Worm (Caenorhabditis elegans) whole organism, early embryonic: ENCODE results near the gene fask-1.

Source experiments
- F13C5.2 ChIP-seq: sonication (generic microtip); optimal IDR thresholded peaks from 2 replicates; lab custom pipeline; 2017; ENCODE audit warnings: mild to moderate bottlenecking, missing genetic modification characterization, inconsistent platforms, missing compliant biosample characterization
- aly-1 ChIP-seq: sonication (generic microtip); optimal IDR thresholded peaks from 2 replicates; lab custom pipeline; 2016; ENCODE audit warnings: missing genetic modification characterization, missing compliant biosample characterization
- ama-1 ChIP-seq: fragments of 150-350 bp; optimal IDR thresholded peaks from 2 replicates; lab custom pipeline; 2014
- hmg-4 ChIP-seq: fragments of 200-800 bp; sonication (Bioruptor generic); optimal IDR thresholded peaks from 2 replicates; lab custom pipeline; 2018; ENCODE audit warnings: mild to moderate bottlenecking, missing genetic modification characterization, missing compliant biosample characterization
- hnd-1 ChIP-seq: sonication (generic microtip); optimal IDR thresholded peaks from 2 replicates; lab custom pipeline; 2016; ENCODE audit warnings: missing genetic modification characterization, missing compliant biosample characterization
- sea-1 ChIP-seq: fragments of 200-800 bp; sonication (Bioruptor generic); conservative IDR thresholded peaks from 2 replicates; pipeline ENCODE4 v1.3.6; 2022; ENCODE audit warnings: missing genetic modification characterization, missing compliant biosample characterization

DNA sequence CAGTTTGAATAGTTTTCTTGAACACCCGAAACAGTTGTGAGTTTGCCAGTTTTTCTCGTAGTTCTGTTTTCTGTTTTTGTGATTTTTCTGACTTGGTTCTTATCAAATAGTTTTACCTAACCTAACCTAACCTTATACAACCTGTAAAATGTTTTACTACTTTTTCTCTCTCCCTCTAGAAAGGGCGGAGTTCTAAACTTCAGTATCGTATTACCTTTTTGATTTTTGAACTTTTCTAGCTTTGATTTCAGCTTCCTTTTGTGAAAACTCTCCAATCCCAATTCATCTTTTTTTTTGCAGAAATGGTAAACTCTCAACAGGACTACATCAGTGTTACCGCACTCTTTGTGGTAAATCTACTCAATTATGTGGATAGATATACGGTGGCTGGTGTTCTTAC is 13.8 kb upstream of the fask-1 start, which contains the start of gene spin-2:
- TF ChIP-seq sea-1 (GFP tag; lab: Robert Waterston, UW) (no peak), F13C5.2 (tag; lab: Kevin White, UChicago) (no peak), ama-1 (lab: Kevin White, UChicago) (no peak), hmg-4 (no peak), aly-1 (tag; lab: Kevin White, UChicago) (no peak), hnd-1 (tag; lab: Kevin White, UChicago) (no peak)
